Fruit fly (Drosophila melanogaster) whole organism, embryonic: Measurements from ENCODE around the gene prt.

Source experiments
- ATbp ChIP-seq: fragments of 200-800 bp; sonication (Bioruptor generic); optimal IDR thresholded peaks from 2 replicates; lab custom pipeline; 2017; ENCODE audit warnings: missing biosample characterization, mild to moderate bottlenecking, missing genetic modification characterization, missing genetic modification reagents
- Blimp-1 ChIP-seq: fragments of 200-800 bp; sonication (Bioruptor generic); optimal IDR thresholded peaks from 3 replicates; lab custom pipeline; 2018; ENCODE audit warnings: missing biosample characterization, missing genetic modification characterization, mild to moderate bottlenecking, moderate library complexity, missing genetic modification reagents
- CG1024 ChIP-seq: fragments of 200-800 bp; sonication (Bioruptor generic); IDR thresholded peaks from 2 replicates; pipeline ENCODE4 v1.3.6; 2022; ENCODE audit warnings: missing biosample characterization, missing genetic modification characterization
- CG10979 ChIP-seq: fragments of 200-800 bp; sonication (Bioruptor generic); optimal IDR thresholded peaks from 2 replicates; lab custom pipeline; 2018; ENCODE audit warnings: missing biosample characterization, mild to moderate bottlenecking, missing genetic modification characterization, moderate library complexity
- CG11504 ChIP-seq: fragments of 200-800 bp; sonication (Bioruptor generic); optimal IDR thresholded peaks from 3 replicates; lab custom pipeline; 2019; ENCODE audit warnings: missing biosample characterization, mild to moderate bottlenecking, missing genetic modification characterization, moderate library complexity
- CG14441 ChIP-seq: fragments of 200-800 bp; sonication (Bioruptor generic); IDR thresholded peaks from 2 replicates; pipeline ENCODE4 v1.3.6; 2022; ENCODE audit warnings: missing biosample characterization, missing genetic modification characterization
- CG14667 ChIP-seq: fragments of 200-800 bp; sonication (Bioruptor generic); IDR thresholded peaks from 2 replicates; pipeline ENCODE4 v1.3.6; 2022; ENCODE audit warnings: missing biosample characterization, missing genetic modification characterization
- CG15696 ChIP-seq: fragments of 200-800 bp; sonication (Bioruptor generic); optimal IDR thresholded peaks from 2 replicates; lab custom pipeline; 2019; ENCODE audit warnings: missing biosample characterization, mild to moderate bottlenecking, missing genetic modification characterization, moderate library complexity
- CG1603 ChIP-seq: fragments of 200-800 bp; sonication (Bioruptor generic); optimal IDR thresholded peaks from 2 replicates; lab custom pipeline; 2019; ENCODE audit warnings: missing biosample characterization, mild to moderate bottlenecking, missing genetic modification characterization, moderate library complexity
- CG17359 ChIP-seq: fragments of 200-800 bp; sonication (Bioruptor generic); optimal IDR thresholded peaks from 3 replicates; lab custom pipeline; 2018; ENCODE audit warnings: missing biosample characterization, mild to moderate bottlenecking, missing genetic modification characterization, moderate library complexity
- CG17361 ChIP-seq: fragments of 200-800 bp; sonication (Bioruptor generic); IDR thresholded peaks from 3 replicates; pipeline ENCODE4 v1.3.6; 2022; ENCODE audit warnings: missing biosample characterization, missing genetic modification characterization
- CG18262 ChIP-seq: fragments of 200-800 bp; optimal IDR thresholded peaks from 3 replicates; lab custom pipeline; 2019; ENCODE audit warnings: missing biosample characterization, mild to moderate bottlenecking, missing genetic modification characterization, moderate library complexity
- CG2129 ChIP-seq: fragments of 200-800 bp; sonication (Bioruptor generic); IDR thresholded peaks from 2 replicates; pipeline ENCODE4 v1.3.6; 2022; ENCODE audit warnings: missing biosample characterization, missing genetic modification characterization; ENCODE audit not compliant: partially characterized antibody
- CG2712 ChIP-seq: fragments of 200-800 bp; optimal IDR thresholded peaks from 3 replicates; lab custom pipeline; 2019; ENCODE audit warnings: missing biosample characterization, mild to moderate bottlenecking, missing genetic modification characterization, moderate library complexity
- CG31441 ChIP-seq: fragments of 200-800 bp; sonication (Bioruptor generic); IDR thresholded peaks from 2 replicates; pipeline ENCODE4 v1.3.6; 2022; ENCODE audit warnings: missing biosample characterization, missing genetic modification characterization
- CG3847 ChIP-seq: fragments of 200-800 bp; sonication (Bioruptor generic); IDR thresholded peaks from 2 replicates; pipeline ENCODE4 v1.3.6; 2022; ENCODE audit warnings: missing biosample characterization, missing genetic modification characterization
- CG7839 ChIP-seq: fragments of 200-800 bp; sonication (Bioruptor generic); optimal IDR thresholded peaks from 3 replicates; lab custom pipeline; 2018; ENCODE audit warnings: missing biosample characterization, mild to moderate bottlenecking, missing genetic modification characterization, moderate library complexity
- CG8388 ChIP-seq: fragments of 200-800 bp; sonication (Bioruptor generic); optimal IDR thresholded peaks from 2 replicates; lab custom pipeline; 2019; ENCODE audit warnings: missing biosample characterization, mild to moderate bottlenecking, missing genetic modification characterization, moderate library complexity
- CG9727 ChIP-seq: fragments of 200-800 bp; sonication (Bioruptor generic); optimal IDR thresholded peaks from 3 replicates; lab custom pipeline; 2017; ENCODE audit warnings: missing biosample characterization, mild to moderate bottlenecking, missing genetic modification characterization
- D19A ChIP-seq: fragments of 200-800 bp; optimal IDR thresholded peaks from 3 replicates; lab custom pipeline; 2019; ENCODE audit warnings: missing biosample characterization, mild to moderate bottlenecking, missing genetic modification characterization, moderate library complexity
- Ets97D ChIP-seq: fragments of 200-800 bp; sonication (Bioruptor generic); optimal IDR thresholded peaks from 3 replicates; lab custom pipeline; 2016; ENCODE audit warnings: missing biosample characterization, missing genetic modification characterization
- Hr51 ChIP-seq, 2 experiments: fragments of 200-800 bp; sonication (Bioruptor generic); optimal IDR thresholded peaks; 2 replicates in 1 of 2; 3 replicates in 1 of 2; lab custom pipeline; 2016 to 2018; ENCODE audit warnings: missing biosample characterization in 2 of 2, missing genetic modification characterization in 2 of 2, mild to moderate bottlenecking in 1 of 2, moderate library complexity in 1 of 2
- Mad ChIP-seq: fragments of 200-800 bp; sonication (Bioruptor generic); optimal IDR thresholded peaks from 2 replicates; lab custom pipeline; 2016; ENCODE audit warnings: missing biosample characterization, missing genetic modification characterization
- PHDP ChIP-seq: fragments of 200-800 bp; sonication (Bioruptor generic); optimal IDR thresholded peaks from 3 replicates; lab custom pipeline; 2018; ENCODE audit warnings: missing biosample characterization, mild to moderate bottlenecking, missing genetic modification characterization, moderate library complexity
- Ptx1 ChIP-seq: fragments of 200-800 bp; sonication (Bioruptor generic); IDR thresholded peaks from 2 replicates; pipeline ENCODE4 v1.3.6; 2022; ENCODE audit warnings: missing biosample characterization, missing genetic modification characterization
- Sox102F ChIP-seq: fragments of 200-800 bp; sonication (Bioruptor generic); optimal IDR thresholded peaks from 2 replicates; lab custom pipeline; 2018; ENCODE audit warnings: missing biosample characterization, mild to moderate bottlenecking, missing genetic modification characterization, moderate library complexity
- Ssrp ChIP-seq: fragments of 200-800 bp; sonication (Bioruptor generic); optimal IDR thresholded peaks from 2 replicates; lab custom pipeline; 2018; ENCODE audit warnings: missing biosample characterization, mild to moderate bottlenecking, missing genetic modification characterization, moderate library complexity
- Stat92E ChIP-seq, 3 experiments: fragments of >200 bp in 2 of 3; fragments of 200-800 bp in 1 of 3; sonication (Bioruptor generic) in 1 of 3; optimal IDR thresholded peaks; 2 replicates each; lab custom pipeline; 2017 to 2019; ENCODE audit warnings: missing biosample characterization in 3 of 3, missing genetic modification characterization in 3 of 3, mild to moderate bottlenecking in 1 of 3, moderate library complexity in 1 of 3
- Xrp1 ChIP-seq: fragments of 200-800 bp; sonication (Bioruptor generic); IDR thresholded peaks from 2 replicates; pipeline ENCODE4 v1.3.6; 2022; ENCODE audit warnings: missing biosample characterization, missing genetic modification characterization
- bsh ChIP-seq, 2 experiments: fragments of 200-800 bp; sonication (Bioruptor generic); optimal IDR thresholded peaks; 2 replicates each; lab custom pipeline; 2017 to 2018; ENCODE audit warnings: mild to moderate bottlenecking in 2 of 2, missing biosample characterization in 2 of 2, missing genetic modification characterization in 2 of 2, moderate library complexity in 1 of 2
- caup ChIP-seq: fragments of 200-800 bp; sonication (Bioruptor generic); optimal IDR thresholded peaks from 3 replicates; lab custom pipeline; 2017; ENCODE audit warnings: missing biosample characterization, mild to moderate bottlenecking, missing genetic modification characterization, moderate library complexity; ENCODE audit not compliant: severe bottlenecking
- chinmo ChIP-seq: fragments of 200-800 bp; sonication (Bioruptor generic); IDR thresholded peaks from 4 replicates; pipeline ENCODE4 v1.3.6; 2022; ENCODE audit warnings: missing biosample characterization, missing genetic modification characterization; ENCODE audit not compliant: partially characterized antibody
- ci ChIP-seq: fragments of 200-800 bp; sonication (Bioruptor generic); IDR thresholded peaks from 3 replicates; pipeline ENCODE4 v1.3.6; 2022; ENCODE audit warnings: missing biosample characterization, missing genetic modification characterization
- dati ChIP-seq: fragments of 200-800 bp; sonication (Bioruptor generic); IDR thresholded peaks from 2 replicates; pipeline ENCODE4 v1.3.6; 2022; ENCODE audit warnings: missing biosample characterization, missing genetic modification characterization
- dmrt99B ChIP-seq: fragments of 200-800 bp; sonication (Bioruptor generic); optimal IDR thresholded peaks from 2 replicates; lab custom pipeline; 2018; ENCODE audit warnings: missing biosample characterization, mild to moderate bottlenecking, missing genetic modification characterization, moderate library complexity
- fd96Cb ChIP-seq: fragments of 200-800 bp; sonication (Bioruptor generic); optimal IDR thresholded peaks from 2 replicates; lab custom pipeline; 2018; ENCODE audit warnings: missing biosample characterization, mild to moderate bottlenecking, missing genetic modification characterization, moderate library complexity
- gem ChIP-seq: fragments of 200-800 bp; sonication (Bioruptor generic); optimal IDR thresholded peaks from 2 replicates; lab custom pipeline; 2019; ENCODE audit warnings: missing biosample characterization, mild to moderate bottlenecking, missing genetic modification characterization, moderate library complexity
- gsb-n ChIP-seq: fragments of 200-800 bp; sonication (Bioruptor generic); optimal IDR thresholded peaks from 3 replicates; lab custom pipeline; 2018; ENCODE audit warnings: missing biosample characterization, mild to moderate bottlenecking, missing genetic modification characterization
- ind ChIP-seq: fragments of 200-800 bp; sonication (Bioruptor generic); optimal IDR thresholded peaks from 3 replicates; lab custom pipeline; 2016; ENCODE audit warnings: missing biosample characterization, missing genetic modification characterization
- nmo ChIP-seq: fragments of 200-800 bp; sonication (Bioruptor generic); optimal IDR thresholded peaks from 2 replicates; lab custom pipeline; 2018; ENCODE audit warnings: missing biosample characterization, mild to moderate bottlenecking, missing genetic modification characterization, moderate library complexity
- phol ChIP-seq: fragments of 200-800 bp; sonication (Bioruptor generic); optimal IDR thresholded peaks from 3 replicates; lab custom pipeline; 2018; ENCODE audit warnings: missing biosample characterization, mild to moderate bottlenecking, missing genetic modification characterization, moderate library complexity
- sens ChIP-seq: fragments of 200-800 bp; sonication (Bioruptor generic); peaks from one replicate; lab custom pipeline; 2016; ENCODE audit warnings: missing biosample characterization, missing genetic modification characterization
- unpg ChIP-seq: fragments of 200-800 bp; sonication (Bioruptor generic); optimal IDR thresholded peaks from 3 replicates; lab custom pipeline; 2018; ENCODE audit warnings: missing biosample characterization, mild to moderate bottlenecking, missing genetic modification characterization, moderate library complexity

prt gene

DNA sequence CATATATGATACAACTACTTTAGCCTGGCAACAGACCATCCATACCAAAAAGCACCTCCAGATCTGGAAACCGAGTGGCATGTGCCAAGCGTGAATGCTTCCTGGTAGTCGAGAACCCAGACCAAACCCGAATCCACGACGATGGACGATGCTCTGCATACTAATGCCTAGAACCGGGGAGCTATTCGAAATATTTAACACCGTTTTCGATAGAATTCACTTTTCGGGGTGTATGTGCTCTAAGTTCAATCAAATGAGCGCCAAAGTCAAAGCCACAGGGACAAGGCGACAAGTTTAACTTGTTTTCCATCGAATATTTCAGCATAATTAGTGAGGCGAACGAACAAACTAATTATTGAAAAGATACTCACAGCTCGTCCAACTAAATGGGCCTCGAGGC is 36.0 kb downstream of the prt start (continued):
- TF ChIP-seq ci (GFP tag; lab: Robert Waterston, UW) (no peak), CG9727 (GFP tag; lab: Kevin White, UChicago) (no peak), chinmo (GFP tag; lab: Robert Waterston, UW) (peak; percentile 82; the same call in 2 of the 4 replicates), CG14667 (GFP tag; lab: Robert Waterston, UW) (no peak), CG15696 (no peak)
- TF ChIP-seq, all 482 proteins: peak for 14

dm6 chr3R:23659598-23659997 is 39.2 kb downstream of the prt start:
- peak; percentile 8 for TF ChIP-seq CG7839 (tag; lab: Kevin White, UChicago)
- TF ChIP-seq CG1024 (GFP tag; lab: Robert Waterston, UW), result no peak
- TF ChIP-seq CG10979, result peak; percentile 41
- no peak for TF ChIP-seq CG2129
- peak; percentile 10 for TF ChIP-seq nmo
- TF ChIP-seq Ssrp (tag; lab: Kevin White, UChicago), result peak; percentile 18
- no peak for TF ChIP-seq CG3847 (GFP tag; lab: Robert Waterston, UW)
- TF ChIP-seq CG18262, result peak; percentile 32
- TF ChIP-seq ind (GFP tag; lab: Kevin White, UChicago), result no peak
- no peak for TF ChIP-seq CG1603 (tag; lab: Kevin White, UChicago)
- peak; percentile 37 for TF ChIP-seq unpg (GFP tag; lab: Kevin White, UChicago)
- TF ChIP-seq bsh (GFP tag; optimal IDR thresholded peaks at IDR 0.05; lab: Kevin White, UChicago), result peak in 1 of 2 experiments; percentile 67
- peak; percentile 17 for TF ChIP-seq PHDP (tag; lab: Kevin White, UChicago)
- peak in 1 of 2 experiments; percentile 30 for TF ChIP-seq Hr51 (GFP tag; optimal IDR thresholded peaks at IDR 0.05; lab: Kevin White, UChicago)
- no peak for TF ChIP-seq Mad (GFP tag; lab: Kevin White, UChicago)
- TF ChIP-seq CG8388 (GFP tag; lab: Kevin White, UChicago), result peak; percentile 30
- TF ChIP-seq gsb-n, result peak; percentile 29
- peak; percentile 19; the same call in 1 of the 2 replicates for TF ChIP-seq Xrp1 (GFP tag; lab: Robert Waterston, UW)
- 0 out of 2 replicates have a peak, but pooled peaks have one; percentile 6 for TF ChIP-seq Ptx1 (GFP tag; lab: Robert Waterston, UW)
- TF ChIP-seq CG31441 (GFP tag; lab: Robert Waterston, UW), result peak; percentile 35; the same call in 1 of the 2 replicates
- peak; percentile 35 for TF ChIP-seq phol
- peak; percentile 63 for TF ChIP-seq sens (GFP tag; lab: Kevin White, UChicago)
- peak; percentile 10 for TF ChIP-seq dmrt99B (tag; lab: Kevin White, UChicago)
- TF ChIP-seq gem (tag; lab: Kevin White, UChicago), result peak; percentile 54
- TF ChIP-seq CG17361, result 0 out of 3 replicates have a peak, but pooled peaks have one; percentile 20
- TF ChIP-seq D19A (tag; lab: Kevin White, UChicago), result peak; percentile 3
- TF ChIP-seq ATbp (GFP tag; lab: Kevin White, UChicago), result peak; percentile 24
- TF ChIP-seq CG14441 (GFP tag; lab: Robert Waterston, UW), result no peak
- TF ChIP-seq Stat92E (GFP tag; optimal IDR thresholded peaks at IDR 0.05; lab: Kevin White, UChicago), result no peak
- peak; percentile 22 for TF ChIP-seq CG17359 (tag; lab: Kevin White, UChicago)
- TF ChIP-seq CG11504 (tag; lab: Kevin White, UChicago), result peak; percentile 33
- no peak for TF ChIP-seq dati (GFP tag; lab: Robert Waterston, UW)
- TF ChIP-seq CG2712 (tag; lab: Kevin White, UChicago), result peak; percentile 39
- peak; percentile 65 for TF ChIP-seq Sox102F (GFP tag; lab: Kevin White, UChicago)
- peak; percentile 56 for TF ChIP-seq Blimp-1 (GFP tag; lab: Kevin White, UChicago)
- TF ChIP-seq Ets97D (GFP tag; lab: Kevin White, UChicago), result no peak
- TF ChIP-seq caup (GFP tag; lab: Kevin White, UChicago), result no peak
- peak; percentile 8 for TF ChIP-seq fd96Cb (tag; lab: Kevin White, UChicago)
